Fruit fly (Drosophila melanogaster) whole organism, embryonic: ENCODE measurements around the gene Lipt2.

Source experiments
- Abd-B ChIP-seq: fragments of 200-800 bp; sonication (Bioruptor generic); optimal IDR thresholded peaks from 2 replicates; lab custom pipeline; 2018; ENCODE audit warnings: missing biosample characterization, mild to moderate bottlenecking, missing genetic modification characterization, moderate library complexity
- Aef1 ChIP-seq: fragments of 200-800 bp; sonication (Bioruptor generic); IDR thresholded peaks from 3 replicates; pipeline ENCODE4 v1.3.6; 2022; ENCODE audit warnings: missing biosample characterization, missing genetic modification characterization
- CG10959 ChIP-seq: fragments of 200-800 bp; sonication (Bioruptor generic); IDR thresholded peaks from 2 replicates; pipeline ENCODE4 v1.3.6; 2022; ENCODE audit warnings: missing biosample characterization, missing genetic modification characterization
- CG11247 ChIP-seq: fragments of 200-800 bp; sonication (Bioruptor generic); IDR thresholded peaks from 2 replicates; pipeline ENCODE4 v1.3.6; 2022; ENCODE audit warnings: missing biosample characterization, missing genetic modification characterization
- CG12236 ChIP-seq: fragments of 200-800 bp; sonication (Bioruptor generic); optimal IDR thresholded peaks from 2 replicates; lab custom pipeline; 2016; ENCODE audit warnings: missing biosample characterization, missing genetic modification characterization
- CG14710 ChIP-seq: fragments of 200-800 bp; sonication (Bioruptor generic); optimal IDR thresholded peaks from 3 replicates; lab custom pipeline; 2019; ENCODE audit warnings: missing biosample characterization, mild to moderate bottlenecking, missing genetic modification characterization, moderate library complexity
- CG14965 ChIP-seq: fragments of 200-800 bp; sonication (Bioruptor generic); optimal IDR thresholded peaks from 2 replicates; lab custom pipeline; 2016; ENCODE audit warnings: missing biosample characterization, missing genetic modification characterization, borderline replicate concordance
- CG15479 ChIP-seq: fragments of 200-800 bp; sonication (Bioruptor generic); optimal IDR thresholded peaks from 3 replicates; lab custom pipeline; 2019; ENCODE audit warnings: missing biosample characterization, mild to moderate bottlenecking, missing genetic modification characterization, moderate library complexity
- CG17612 ChIP-seq: fragments of 200-800 bp; sonication (Bioruptor generic); IDR thresholded peaks from 2 replicates; pipeline ENCODE4 v1.3.6; 2022; ENCODE audit warnings: missing biosample characterization, missing genetic modification characterization
- CG1792 ChIP-seq: fragments of 200-800 bp; sonication (Bioruptor generic); optimal IDR thresholded peaks from 2 replicates; lab custom pipeline; 2016; ENCODE audit warnings: missing biosample characterization, missing genetic modification characterization
- CG18011 ChIP-seq: fragments of 200-800 bp; sonication (Bioruptor generic); optimal IDR thresholded peaks from 2 replicates; lab custom pipeline; 2017; ENCODE audit warnings: missing biosample characterization, missing genetic modification characterization, mild to moderate bottlenecking, moderate library complexity, missing genotype
- CG30403 ChIP-seq: fragments of 200-800 bp; sonication (Bioruptor generic); optimal IDR thresholded peaks from 3 replicates; lab custom pipeline; 2016; ENCODE audit warnings: missing biosample characterization, missing genetic modification characterization
- CG30431 ChIP-seq: fragments of 200-800 bp; sonication (Bioruptor generic); optimal IDR thresholded peaks from 2 replicates; lab custom pipeline; 2017; ENCODE audit warnings: missing biosample characterization, missing genetic modification characterization
- CG31365 ChIP-seq: fragments of 200-800 bp; sonication (Bioruptor generic); optimal IDR thresholded peaks from 2 replicates; lab custom pipeline; 2018; ENCODE audit warnings: missing biosample characterization, mild to moderate bottlenecking, missing genetic modification characterization
- CG31388 ChIP-seq: fragments of 200-800 bp; sonication (Bioruptor generic); optimal IDR thresholded peaks from 2 replicates; lab custom pipeline; 2016; ENCODE audit warnings: missing biosample characterization, missing genetic modification characterization
- CG3407 ChIP-seq: fragments of 200-800 bp; sonication (Bioruptor generic); optimal IDR thresholded peaks from 2 replicates; lab custom pipeline; 2018; ENCODE audit warnings: missing biosample characterization, mild to moderate bottlenecking, missing genetic modification characterization
- CG6791 ChIP-seq: fragments of 200-800 bp; sonication (Bioruptor generic); IDR thresholded peaks from 3 replicates; pipeline ENCODE4 v1.3.6; 2022; ENCODE audit warnings: missing biosample characterization, missing genetic modification characterization; ENCODE audit not compliant: partially characterized antibody
- CG6813 ChIP-seq: fragments of 200-800 bp; sonication (Bioruptor generic); optimal IDR thresholded peaks from 2 replicates; lab custom pipeline; 2017; ENCODE audit warnings: missing biosample characterization, missing genetic modification characterization, mild to moderate bottlenecking, moderate library complexity, missing genetic modification reagents
- CG9876 ChIP-seq: fragments of 200-800 bp; sonication (Bioruptor generic); optimal IDR thresholded peaks from 2 replicates; lab custom pipeline; 2016; ENCODE audit warnings: missing biosample characterization, missing genetic modification characterization
- Fer2 ChIP-seq: fragments of 200-800 bp; sonication (Bioruptor generic); optimal IDR thresholded peaks from 2 replicates; lab custom pipeline; 2018; ENCODE audit warnings: missing biosample characterization, mild to moderate bottlenecking, missing genetic modification characterization, moderate library complexity
- Hmx ChIP-seq: fragments of 200-800 bp; sonication (Bioruptor generic); optimal IDR thresholded peaks from 2 replicates; lab custom pipeline; 2016; ENCODE audit warnings: missing biosample characterization, missing genetic modification characterization
- MESR4 ChIP-seq: fragments of 200-800 bp; sonication (Bioruptor generic); optimal IDR thresholded peaks from 2 replicates; lab custom pipeline; 2018; ENCODE audit warnings: missing biosample characterization, mild to moderate bottlenecking, missing genetic modification characterization, moderate library complexity
- Mad ChIP-seq: fragments of 200-800 bp; sonication (Bioruptor generic); optimal IDR thresholded peaks from 2 replicates; lab custom pipeline; 2016; ENCODE audit warnings: missing biosample characterization, missing genetic modification characterization
- Nf-YC ChIP-seq: fragments of 200-800 bp; optimal IDR thresholded peaks from 3 replicates; lab custom pipeline; 2019; ENCODE audit warnings: missing biosample characterization, mild to moderate bottlenecking, missing genetic modification characterization, moderate library complexity
- Sin3A ChIP-seq: fragments of >200 bp; optimal IDR thresholded peaks from 2 replicates; lab custom pipeline; 2018
- Usf ChIP-seq: fragments of 200-800 bp; sonication (Bioruptor generic); optimal IDR thresholded peaks from 2 replicates; lab custom pipeline; 2017; ENCODE audit warnings: missing genotype, missing biosample characterization, missing genetic modification characterization
- abd-A ChIP-seq: fragments of 200-800 bp; sonication (Bioruptor generic); optimal IDR thresholded peaks from 3 replicates; lab custom pipeline; 2019; ENCODE audit warnings: missing biosample characterization, mild to moderate bottlenecking, missing genetic modification characterization, moderate library complexity
- ash1 ChIP-seq: fragments of 200-800 bp; sonication (Bioruptor generic); optimal IDR thresholded peaks from 2 replicates; lab custom pipeline; 2018; ENCODE audit warnings: missing biosample characterization, mild to moderate bottlenecking, missing genetic modification characterization
- corto ChIP-seq: fragments of 200-800 bp; sonication (Bioruptor generic); optimal IDR thresholded peaks from 2 replicates; lab custom pipeline; 2016; ENCODE audit warnings: missing biosample characterization, mild to moderate bottlenecking, missing genetic modification characterization, moderate library complexity
- crol ChIP-seq: fragments of 200-800 bp; sonication (Bioruptor generic); IDR thresholded peaks from 2 replicates; pipeline ENCODE4 v1.3.6; 2022; ENCODE audit warnings: missing biosample characterization, missing genetic modification characterization
- dmrt11E ChIP-seq: fragments of 200-800 bp; sonication (Bioruptor generic); optimal IDR thresholded peaks from 3 replicates; lab custom pipeline; 2018; ENCODE audit warnings: missing biosample characterization, mild to moderate bottlenecking, missing genetic modification characterization, moderate library complexity
- dysf ChIP-seq: fragments of 200-800 bp; sonication (Bioruptor generic); IDR thresholded peaks from 3 replicates; pipeline ENCODE4 v1.3.6; 2022; ENCODE audit warnings: missing biosample characterization, missing genetic modification characterization
- eve ChIP-seq, 2 experiments: fragments of >200 bp; optimal IDR thresholded peaks; 2 replicates each; lab custom pipeline; 2017; ENCODE audit warnings: missing biosample characterization in 2 of 2, missing genetic modification characterization in 2 of 2
- gce ChIP-seq: fragments of 200-800 bp; sonication (Bioruptor generic); IDR thresholded peaks from 3 replicates; pipeline ENCODE4 v1.3.6; 2022; ENCODE audit warnings: missing biosample characterization, missing genetic modification characterization
- gfzf ChIP-seq: fragments of 200-800 bp; sonication (Bioruptor generic); optimal IDR thresholded peaks from 2 replicates; lab custom pipeline; 2016; ENCODE audit warnings: missing biosample characterization, mild to moderate bottlenecking, missing genetic modification characterization, moderate library complexity
- hb ChIP-seq: fragments of 200-800 bp; sonication (Bioruptor generic); IDR thresholded peaks from 3 replicates; pipeline ENCODE4 v1.3.6; 2022; ENCODE audit warnings: missing biosample characterization, missing genetic modification characterization; ENCODE audit not compliant: partially characterized antibody
- jigr1 ChIP-seq: fragments of 200-800 bp; sonication (Bioruptor generic); IDR thresholded peaks from 3 replicates; pipeline ENCODE4 v1.3.6; 2022; ENCODE audit warnings: missing biosample characterization, missing genetic modification characterization
- knrl ChIP-seq: fragments of 200-800 bp; sonication (Bioruptor generic); IDR thresholded peaks from 3 replicates; pipeline ENCODE4 v1.3.6; 2022; ENCODE audit warnings: missing biosample characterization, missing genetic modification characterization; ENCODE audit not compliant: partially characterized antibody
- mam ChIP-seq: fragments of 200-800 bp; sonication (Bioruptor generic); optimal IDR thresholded peaks from 3 replicates; lab custom pipeline; 2016; ENCODE audit warnings: missing biosample characterization, missing genetic modification characterization
- nerfin-2 ChIP-seq: fragments of 200-800 bp; sonication (Bioruptor generic); IDR thresholded peaks from 2 replicates; pipeline ENCODE4 v1.3.6; 2022; ENCODE audit warnings: missing biosample characterization, missing genetic modification characterization; ENCODE audit not compliant: partially characterized antibody
- otp ChIP-seq: fragments of 200-800 bp; sonication (Bioruptor generic); IDR thresholded peaks from 3 replicates; pipeline ENCODE4, ENCODE4 v1.3.6; 2022; ENCODE audit warnings: missing biosample characterization, missing genetic modification characterization
- pros ChIP-seq: fragments of 200-800 bp; sonication (Bioruptor generic); optimal IDR thresholded peaks from 3 replicates; lab custom pipeline; 2019; ENCODE audit warnings: missing biosample characterization, mild to moderate bottlenecking, missing genetic modification characterization, moderate library complexity
- run ChIP-seq: fragments of 200-800 bp; sonication (Bioruptor generic); optimal IDR thresholded peaks from 3 replicates; lab custom pipeline; 2018; ENCODE audit warnings: missing biosample characterization, mild to moderate bottlenecking, missing genetic modification characterization
- sc ChIP-seq, 3 experiments: fragments of >200 bp in 2 of 3; fragments of 200-800 bp in 1 of 3; sonication (Bioruptor generic) in 1 of 3; optimal IDR thresholded peaks; 2 replicates in 2 of 3; 3 replicates in 1 of 3; lab custom pipeline; 2017; ENCODE audit warnings: mild to moderate bottlenecking in 1 of 3, missing biosample characterization in 1 of 3, missing genetic modification characterization in 1 of 3, missing genetic modification reagents in 1 of 3
- slbo ChIP-seq: fragments of 200-800 bp; sonication (Bioruptor generic); IDR thresholded peaks from 2 replicates; pipeline ENCODE4 v1.3.6; 2022; ENCODE audit warnings: missing biosample characterization, missing genetic modification characterization
- slou ChIP-seq: fragments of 200-800 bp; sonication (Bioruptor generic); optimal IDR thresholded peaks from 3 replicates; lab custom pipeline; 2016; ENCODE audit warnings: missing biosample characterization, missing genetic modification characterization
- tio ChIP-seq: fragments of 200-800 bp; sonication (Bioruptor generic); optimal IDR thresholded peaks from 2 replicates; lab custom pipeline; 2017; ENCODE audit warnings: missing biosample characterization, missing genetic modification characterization, inconsistent platforms
- usp ChIP-seq: fragments of >200 bp; optimal IDR thresholded peaks from 2 replicates; lab custom pipeline; 2017; ENCODE audit warnings: missing biosample characterization, missing genetic modification characterization
- zfh2 ChIP-seq: fragments of 200-800 bp; sonication (Bioruptor generic); optimal IDR thresholded peaks from 2 replicates; lab custom pipeline; 2016; ENCODE audit warnings: missing biosample characterization, missing genetic modification characterization

The Lipt2 gene

dm6 chr3R:4428585-4429464 is 8.3 kb downstream of the Lipt2 start, which contains the start of gene srl (continued):
- TF ChIP-seq run (tag; lab: Kevin White, UChicago) (no peak), CG17612 (no peak), abd-A (no peak), usp (GFP tag; lab: Kevin White, UChicago) (no peak), eve (GFP tag; optimal IDR thresholded peaks at IDR 0.05; lab: Kevin White, UChicago) (no peak), CG14710 (peak; percentile 39), CG10959 (no peak), Sin3A (peak; percentile 76), CG15479 (GFP tag; lab: Kevin White, UChicago) (no peak), slou (GFP tag; lab: Kevin White, UChicago) (no peak), sc (optimal IDR thresholded peaks at IDR 0.05; lab: Kevin White, UChicago) (no peak), sc (GFP tag; optimal IDR thresholded peaks at IDR 0.05; lab: Kevin White, UChicago) (no peak), zfh2 (GFP tag; lab: Kevin White, UChicago) (no peak), CG9876 (no peak), crol (GFP tag; lab: Robert Waterston, UW) (no peak), hb (no peak), CG31388 (GFP tag; lab: Kevin White, UChicago) (no peak), CG30403 (GFP tag; lab: Kevin White, UChicago) (no peak), gfzf (GFP tag; lab: Kevin White, UChicago) (peak; percentile 96), CG3407 (GFP tag; lab: Kevin White, UChicago) (no peak), CG1792 (no peak), nerfin-2 (no peak; the same call in 1 of the 2 replicates), CG18011 (peak; percentile 7), CG30431 (GFP tag; lab: Kevin White, UChicago) (no peak), Hmx (GFP tag; lab: Kevin White, UChicago) (no peak), pros (no peak), Usf (GFP tag; lab: Kevin White, UChicago) (no peak), CG31365 (tag; lab: Kevin White, UChicago) (no peak), gce (GFP tag; lab: Robert Waterston, UW) (no peak), slbo (no peak), ash1 (GFP tag; lab: Kevin White, UChicago) (no peak), dmrt11E (no peak), mam (GFP tag; lab: Kevin White, UChicago) (no peak), Abd-B (GFP tag; lab: Kevin White, UChicago) (no peak), tio (no peak), MESR4 (peak; percentile 95), knrl (GFP tag; lab: Robert Waterston, UW) (no peak), CG14965 (GFP tag; lab: Kevin White, UChicago) (no peak), corto (GFP tag; lab: Kevin White, UChicago) (no peak), Nf-YC (tag; lab: Kevin White, UChicago) (no peak), CG6813 (GFP tag; lab: Kevin White, UChicago) (no peak), CG6791 (peak; percentile 53; the same call in 2 of the 3 replicates), dysf (no peak), Mad (GFP tag; lab: Kevin White, UChicago) (no peak), Fer2 (no peak), jigr1 (GFP tag; lab: Robert Waterston, UW) (no peak), CG11247 (GFP tag; lab: Robert Waterston, UW) (no peak), Aef1 (no peak), otp (0 out of 3 replicates have a peak, but pooled peaks have one; percentile 5), CG12236 (GFP tag; lab: Kevin White, UChicago) (no peak)
